Fruit fly (Drosophila melanogaster) S2 (cell line): ENCODE measurements around the gene CG34260.

Experiments
- CG8478 ChIP-seq: fragments of >200 bp; optimal IDR thresholded peaks from 2 replicates; lab custom pipeline; 2018
- CTCF ChIP-seq, 2 experiments: fragments of >200 bp; optimal IDR thresholded peaks; 2 replicates each; lab custom pipeline; 2018

- no peak for TF ChIP-seq CG8478 (lab: Kevin White, UChicago)
- no peak for TF ChIP-seq CTCF (optimal IDR thresholded peaks at IDR 0.05; lab: Kevin White, UChicago)
Observed at dm6 chr3L:20673870-20674269, 40.0 kb upstream of the CG34260 start.
